Worm (Caenorhabditis elegans) whole organism, young adult: ENCODE data around the gene F44E2.9.

ENCODE experiments used
- F22D6.2 ChIP-seq: sonication (generic microtip); optimal IDR thresholded peaks from 2 replicates; lab custom pipeline; 2016; ENCODE audit warnings: mild to moderate bottlenecking, missing genetic modification characterization, missing compliant biosample characterization
- T07F8.4 ChIP-seq: sonication (generic microtip); optimal IDR thresholded peaks from 2 replicates; lab custom pipeline; 2016; ENCODE audit warnings: mild to moderate bottlenecking, missing genetic modification characterization, moderate library complexity, missing compliant biosample characterization
- Y53F4B.3 ChIP-seq: fragments of 200-800 bp; sonication (Bioruptor generic); IDR thresholded peaks from 2 replicates; pipeline ENCODE4 v1.3.6; 2022; ENCODE audit warnings: missing genetic modification reagents, missing genetic modification characterization, missing compliant biosample characterization
- lin-35 ChIP-seq, 3 experiments: fragments of 150-350 bp in 2 of 3; sonication (generic microtip) in 1 of 3; optimal IDR thresholded peaks; 2 replicates each; lab custom pipeline; 2014 to 2018; ENCODE audit warnings: missing biosample characterization in 3 of 3, missing genetic modification characterization in 3 of 3, missing genetic modification reagents in 3 of 3
- mel-28 ChIP-seq: sonication (generic microtip); optimal IDR thresholded peaks from 2 replicates; lab custom pipeline; 2016; ENCODE audit warnings: borderline replicate concordance, mild to moderate bottlenecking, missing genetic modification characterization, missing compliant biosample characterization
- nfyb-1 ChIP-seq: fragments of 200-800 bp; sonication (Bioruptor generic); IDR thresholded peaks from 2 replicates; pipeline ENCODE4 v1.3.6; 2022; ENCODE audit warnings: missing genetic modification reagents, missing genetic modification characterization, missing compliant biosample characterization
- nhr-90 ChIP-seq: sonication (generic microtip); optimal IDR thresholded peaks from 2 replicates; lab custom pipeline; 2016; ENCODE audit warnings: missing genotype, mild to moderate bottlenecking, missing genetic modification characterization, missing compliant biosample characterization
- sptf-2 ChIP-seq: fragments of 200-800 bp; sonication (Bioruptor generic); optimal IDR thresholded peaks from 2 replicates; lab custom pipeline; 2018; ENCODE audit warnings: mild to moderate bottlenecking, missing genetic modification characterization, missing compliant biosample characterization
- tlf-1 ChIP-seq: fragments of 200-800 bp; sonication (Bioruptor generic); optimal IDR thresholded peaks from 2 replicates; lab custom pipeline; 2018; ENCODE audit warnings: mild to moderate bottlenecking, missing genetic modification characterization, missing compliant biosample characterization
- unc-130 ChIP-seq: sonication (generic microtip); optimal IDR thresholded peaks from 2 replicates; lab custom pipeline; 2016; ENCODE audit warnings: missing genetic modification reagents, missing genetic modification characterization, missing compliant biosample characterization

DNA sequence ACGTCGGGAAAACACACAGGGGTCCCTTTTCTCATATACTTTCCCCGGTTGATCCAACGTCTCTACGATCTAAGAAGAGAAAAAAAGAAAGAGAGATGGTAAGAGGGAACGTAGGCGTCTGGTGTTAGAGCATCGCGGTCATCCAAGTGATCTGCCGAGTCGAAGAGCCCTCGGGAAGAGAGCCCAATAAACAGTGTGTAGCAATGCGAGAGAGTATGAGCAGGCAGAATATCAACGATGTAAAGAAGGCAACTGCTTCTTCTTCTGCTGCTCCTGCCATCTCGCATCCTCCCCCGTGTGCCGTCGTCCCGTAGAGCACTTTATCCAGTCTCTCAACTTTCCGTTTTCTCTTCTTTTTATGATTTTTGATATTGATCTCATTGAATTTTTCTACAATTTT is 34.6 kb downstream of the F44E2.9 start:
- TF ChIP-seq F22D6.2 (tag; lab: Kevin White, UChicago) (no peak), Y53F4B.3 (GFP tag; lab: Robert Waterston, UW) (no peak), lin-35 (GFP tag; optimal IDR thresholded peaks at IDR 0.05; lab: Kevin White, UChicago) (no peak), mel-28 (no peak), tlf-1 (GFP tag; lab: Kevin White, UChicago) (no peak), sptf-2 (GFP tag; lab: Kevin White, UChicago) (no peak), unc-130 (GFP tag; lab: Kevin White, UChicago) (no peak), T07F8.4 (tag; lab: Kevin White, UChicago) (no peak), nfyb-1 (no peak), nhr-90 (no peak)
